Fruit fly (Drosophila melanogaster) whole organism, embryonic: Measurements from ENCODE around the gene Or92a.

ENCODE experiments used
- Antp ChIP-seq: fragments of 200-800 bp; sonication (Bioruptor generic); optimal IDR thresholded peaks from 3 replicates; lab custom pipeline; 2016; ENCODE audit warnings: missing biosample characterization, missing genetic modification characterization
- CG1024 ChIP-seq: fragments of 200-800 bp; sonication (Bioruptor generic); IDR thresholded peaks from 2 replicates; pipeline ENCODE4 v1.3.6; 2022; ENCODE audit warnings: missing biosample characterization, missing genetic modification characterization
- CG10565 ChIP-seq: fragments of 200-800 bp; sonication (Bioruptor generic); optimal IDR thresholded peaks from 3 replicates; lab custom pipeline; 2016; ENCODE audit warnings: missing biosample characterization, mild to moderate bottlenecking, missing genetic modification characterization
- CG11085 ChIP-seq: fragments of 200-800 bp; sonication (Bioruptor generic); IDR thresholded peaks from 2 replicates; pipeline ENCODE4 v1.3.6; 2022; ENCODE audit warnings: missing biosample characterization, missing genetic modification characterization
- CG11723 ChIP-seq: fragments of 200-800 bp; sonication (Bioruptor generic); optimal IDR thresholded peaks from 2 replicates; lab custom pipeline; 2017; ENCODE audit warnings: missing biosample characterization, mild to moderate bottlenecking, missing genetic modification characterization
- CG13894 ChIP-seq: fragments of 200-800 bp; sonication (Bioruptor generic); optimal IDR thresholded peaks from 3 replicates; lab custom pipeline; 2018; ENCODE audit warnings: missing biosample characterization, mild to moderate bottlenecking, missing genetic modification characterization, moderate library complexity
- CG15696 ChIP-seq: fragments of 200-800 bp; sonication (Bioruptor generic); optimal IDR thresholded peaks from 2 replicates; lab custom pipeline; 2019; ENCODE audit warnings: missing biosample characterization, mild to moderate bottlenecking, missing genetic modification characterization, moderate library complexity
- CG1603 ChIP-seq: fragments of 200-800 bp; sonication (Bioruptor generic); optimal IDR thresholded peaks from 2 replicates; lab custom pipeline; 2019; ENCODE audit warnings: missing biosample characterization, mild to moderate bottlenecking, missing genetic modification characterization, moderate library complexity
- CG17186 ChIP-seq: fragments of 200-800 bp; sonication (Bioruptor generic); optimal IDR thresholded peaks from 3 replicates; lab custom pipeline; 2017; ENCODE audit warnings: missing biosample characterization, missing genetic modification reagents, missing genetic modification characterization
- CG1832 ChIP-seq: fragments of 200-800 bp; sonication (Bioruptor generic); optimal IDR thresholded peaks from 2 replicates; lab custom pipeline; 2017; ENCODE audit warnings: missing biosample characterization, mild to moderate bottlenecking, missing genetic modification characterization, inconsistent platforms
- CG4820 ChIP-seq: fragments of 200-800 bp; sonication (Bioruptor generic); optimal IDR thresholded peaks from 3 replicates; lab custom pipeline; 2016; ENCODE audit warnings: missing biosample characterization, missing genetic modification characterization
- CG6791 ChIP-seq: fragments of 200-800 bp; sonication (Bioruptor generic); IDR thresholded peaks from 3 replicates; pipeline ENCODE4 v1.3.6; 2022; ENCODE audit warnings: missing biosample characterization, missing genetic modification characterization; ENCODE audit not compliant: partially characterized antibody
- CG9876 ChIP-seq: fragments of 200-800 bp; sonication (Bioruptor generic); optimal IDR thresholded peaks from 2 replicates; lab custom pipeline; 2016; ENCODE audit warnings: missing biosample characterization, missing genetic modification characterization
- Camta ChIP-seq: fragments of 200-800 bp; sonication (Bioruptor generic); optimal IDR thresholded peaks from 2 replicates; lab custom pipeline; 2016; ENCODE audit warnings: missing biosample characterization, missing genetic modification characterization
- Dbx ChIP-seq: fragments of 200-800 bp; sonication (Bioruptor generic); IDR thresholded peaks from 3 replicates; pipeline ENCODE4 v1.3.6; 2022; ENCODE audit warnings: missing biosample characterization, missing genetic modification characterization
- Ets65A ChIP-seq: fragments of 200-800 bp; sonication (Bioruptor generic); peaks from one replicate; lab custom pipeline; 2016; ENCODE audit warnings: missing biosample characterization, missing genetic modification characterization
- Fer2 ChIP-seq: fragments of 200-800 bp; sonication (Bioruptor generic); optimal IDR thresholded peaks from 2 replicates; lab custom pipeline; 2018; ENCODE audit warnings: missing biosample characterization, mild to moderate bottlenecking, missing genetic modification characterization, moderate library complexity
- H15 ChIP-seq: fragments of 200-800 bp; sonication (Bioruptor generic); IDR thresholded peaks from 3 replicates; pipeline ENCODE4 v1.3.6; 2022; ENCODE audit warnings: missing biosample characterization, missing genetic modification characterization
- Hr39 ChIP-seq: fragments of >200 bp; optimal IDR thresholded peaks from 2 replicates; lab custom pipeline; 2017
- Hsf ChIP-seq: fragments of 200-800 bp; sonication (Bioruptor generic); optimal IDR thresholded peaks from 3 replicates; lab custom pipeline; 2016; ENCODE audit warnings: missing biosample characterization, missing genetic modification characterization
- Opbp ChIP-seq: fragments of 200-800 bp; sonication (Bioruptor generic); IDR thresholded peaks from 3 replicates; pipeline ENCODE4 v1.3.6; 2022; ENCODE audit warnings: missing biosample characterization, missing genetic modification characterization; ENCODE audit not compliant: partially characterized antibody
- PHDP ChIP-seq: fragments of 200-800 bp; sonication (Bioruptor generic); optimal IDR thresholded peaks from 3 replicates; lab custom pipeline; 2018; ENCODE audit warnings: missing biosample characterization, mild to moderate bottlenecking, missing genetic modification characterization, moderate library complexity
- Sin3A ChIP-seq: fragments of >200 bp; optimal IDR thresholded peaks from 2 replicates; lab custom pipeline; 2018
- abd-A ChIP-seq: fragments of 200-800 bp; sonication (Bioruptor generic); optimal IDR thresholded peaks from 3 replicates; lab custom pipeline; 2019; ENCODE audit warnings: missing biosample characterization, mild to moderate bottlenecking, missing genetic modification characterization, moderate library complexity
- amos ChIP-seq: fragments of 200-800 bp; sonication (Bioruptor generic); IDR thresholded peaks from 2 replicates; pipeline ENCODE4 v1.3.6; 2022; ENCODE audit warnings: missing biosample characterization, missing genetic modification characterization; ENCODE audit not compliant: partially characterized antibody
- cad ChIP-seq: fragments of >200 bp; optimal IDR thresholded peaks from 2 replicates; lab custom pipeline; 2017; ENCODE audit warnings: missing biosample characterization, missing genetic modification characterization
- caup ChIP-seq: fragments of 200-800 bp; sonication (Bioruptor generic); optimal IDR thresholded peaks from 3 replicates; lab custom pipeline; 2017; ENCODE audit warnings: missing biosample characterization, mild to moderate bottlenecking, missing genetic modification characterization, moderate library complexity; ENCODE audit not compliant: severe bottlenecking
- chinmo ChIP-seq: fragments of 200-800 bp; sonication (Bioruptor generic); IDR thresholded peaks from 4 replicates; pipeline ENCODE4 v1.3.6; 2022; ENCODE audit warnings: missing biosample characterization, missing genetic modification characterization; ENCODE audit not compliant: partially characterized antibody
- grn ChIP-seq: fragments of 200-800 bp; sonication (Bioruptor generic); optimal IDR thresholded peaks from 3 replicates; lab custom pipeline; 2017; ENCODE audit warnings: missing biosample characterization, missing genetic modification characterization
- ken ChIP-seq: fragments of 200-800 bp; sonication (Bioruptor generic); IDR thresholded peaks from 3 replicates; pipeline ENCODE4 v1.3.6; 2022; ENCODE audit warnings: missing biosample characterization, missing genetic modification characterization
- kni ChIP-seq: fragments of 200-800 bp; sonication (Bioruptor generic); optimal IDR thresholded peaks from 3 replicates; lab custom pipeline; 2017; ENCODE audit warnings: mild to moderate bottlenecking, missing biosample characterization, missing genetic modification reagents, missing genetic modification characterization
- luna ChIP-seq: fragments of 200-800 bp; sonication (Bioruptor generic); optimal IDR thresholded peaks from 2 replicates; lab custom pipeline; 2016; ENCODE audit warnings: missing biosample characterization, missing genetic modification characterization
- pita ChIP-seq: fragments of 200-800 bp; sonication (Bioruptor generic); optimal IDR thresholded peaks from 2 replicates; lab custom pipeline; 2017; ENCODE audit warnings: missing biosample characterization, mild to moderate bottlenecking, missing genetic modification characterization
- pzg ChIP-seq: fragments of 200-800 bp; sonication (Bioruptor generic); optimal IDR thresholded peaks from 3 replicates; lab custom pipeline; 2018; ENCODE audit warnings: missing biosample characterization, mild to moderate bottlenecking, missing genetic modification characterization, moderate library complexity
- ro ChIP-seq: fragments of 200-800 bp; sonication (Bioruptor generic); IDR thresholded peaks from 2 replicates; pipeline ENCODE4 v1.3.6; 2022; ENCODE audit warnings: missing biosample characterization, missing genetic modification characterization
- row ChIP-seq: fragments of 200-800 bp; sonication (Bioruptor generic); IDR thresholded peaks from 3 replicates; pipeline ENCODE4 v1.3.6; 2022; ENCODE audit warnings: missing biosample characterization, missing genetic modification characterization
- shn ChIP-seq: fragments of 200-800 bp; sonication (Bioruptor generic); optimal IDR thresholded peaks from 3 replicates; lab custom pipeline; 2016; ENCODE audit warnings: missing biosample characterization, missing genetic modification characterization
- sima ChIP-seq: fragments of 200-800 bp; sonication (Bioruptor generic); optimal IDR thresholded peaks from 2 replicates; lab custom pipeline; 2016; ENCODE audit warnings: missing biosample characterization, missing genetic modification characterization
- tgo ChIP-seq: fragments of 200-800 bp; sonication (Bioruptor generic); IDR thresholded peaks from 3 replicates; pipeline ENCODE4 v1.3.6; 2022; ENCODE audit warnings: missing biosample characterization, missing genetic modification characterization
- tna ChIP-seq: fragments of 200-800 bp; sonication (Bioruptor generic); IDR thresholded peaks from 2 replicates; pipeline ENCODE4 v1.3.6; 2022; ENCODE audit warnings: missing biosample characterization, missing genetic modification characterization; ENCODE audit not compliant: partially characterized antibody
- trem ChIP-seq: fragments of 200-800 bp; optimal IDR thresholded peaks from 3 replicates; lab custom pipeline; 2019; ENCODE audit warnings: missing biosample characterization, mild to moderate bottlenecking, missing genetic modification characterization, moderate library complexity
- unc-4 ChIP-seq: fragments of 200-800 bp; sonication (Bioruptor generic); IDR thresholded peaks from 2 replicates; pipeline ENCODE4 v1.3.6; 2022; ENCODE audit warnings: missing biosample characterization, missing genetic modification characterization; ENCODE audit not compliant: partially characterized antibody

Gene Or92a

DNA sequence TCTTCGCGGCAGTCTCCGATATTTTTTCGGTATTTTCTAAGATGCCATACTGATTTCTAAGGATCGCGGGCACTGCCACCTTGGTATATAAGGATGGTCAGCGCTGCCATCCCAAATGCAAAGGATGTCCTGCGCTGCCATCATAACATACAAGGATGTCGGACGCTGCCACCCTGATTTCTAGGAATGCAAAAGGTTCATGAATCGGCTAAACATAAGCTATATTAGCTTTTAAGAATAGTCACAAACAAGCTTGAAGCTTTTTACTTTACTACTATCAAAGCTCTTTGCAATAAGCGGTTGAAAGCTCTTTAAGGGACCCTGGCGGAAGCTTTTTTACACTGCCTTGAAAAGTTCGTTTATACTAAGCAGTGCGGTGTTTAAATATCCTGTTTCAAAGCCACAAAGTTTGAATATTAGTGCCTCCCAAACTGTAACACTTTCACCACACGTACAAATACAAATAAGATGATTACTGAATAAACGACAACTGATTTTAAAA is 40.3 kb upstream of the Or92a start (continued):
- TF ChIP-seq CG15696 (tag; lab: Kevin White, UChicago) (no peak), caup (GFP tag; lab: Kevin White, UChicago) (no peak), Dbx (GFP tag; lab: Robert Waterston, UW) (no peak), luna (GFP tag; lab: Kevin White, UChicago) (no peak), CG1603 (tag; lab: Kevin White, UChicago) (no peak), pzg (peak; percentile 25), Antp (GFP tag; lab: Kevin White, UChicago) (no peak), PHDP (tag; lab: Kevin White, UChicago) (no peak), CG6791 (GFP tag; lab: Robert Waterston, UW) (no peak), CG10565 (GFP tag; lab: Kevin White, UChicago) (no peak), amos (GFP tag; lab: Robert Waterston, UW) (peak; percentile 6; the same call in 1 of the 2 replicates), CG11723 (GFP tag; lab: Kevin White, UChicago) (no peak), tgo (GFP tag; lab: Robert Waterston, UW) (no peak), sima (no peak), ro (GFP tag; lab: Robert Waterston, UW) (no peak), CG9876 (no peak)
- TF ChIP-seq, all 482 proteins: peak for 12

DNA sequence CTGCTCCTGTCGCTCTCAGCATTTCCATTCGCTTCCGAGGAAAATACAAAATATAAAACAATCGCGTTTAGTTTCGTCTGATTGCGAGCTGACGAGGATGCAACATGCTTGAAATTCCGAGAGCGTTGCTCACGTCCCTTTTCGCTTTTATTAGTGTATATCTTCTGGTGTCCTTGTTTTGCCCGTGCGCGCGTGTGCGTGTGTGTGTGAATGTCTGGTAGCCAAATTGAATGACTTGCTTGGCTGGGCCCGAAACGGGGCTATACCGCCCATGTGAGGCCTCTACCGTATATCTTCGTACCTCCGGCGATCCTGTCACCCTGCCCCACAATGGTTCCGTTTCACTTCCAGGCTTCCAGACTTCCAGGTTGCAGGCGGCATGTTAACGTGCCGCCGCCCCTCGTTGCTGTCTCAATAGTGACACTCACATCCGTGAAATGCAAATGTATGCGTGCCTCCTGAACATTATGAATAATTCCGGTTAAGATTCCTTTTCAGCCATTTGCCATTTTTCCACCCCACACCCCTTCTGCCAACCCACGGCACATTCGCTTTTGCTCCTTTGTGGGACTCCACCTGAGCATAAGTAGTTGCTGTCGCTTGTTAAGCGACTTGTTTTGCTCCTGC is 31.7 kb upstream of the Or92a start:
- TF ChIP-seq CG11085 (no peak), Hr39 (lab: Kevin White, UChicago) (peak; percentile 95), abd-A (tag; lab: Kevin White, UChicago) (peak; percentile 36), CG1832 (GFP tag; lab: Kevin White, UChicago) (no peak), Sin3A (lab: Kevin White, UChicago) (no peak), CG17186 (no peak), CG1024 (GFP tag; lab: Robert Waterston, UW) (no peak), shn (GFP tag; lab: Kevin White, UChicago) (no peak), tna (GFP tag; lab: Robert Waterston, UW) (no peak), chinmo (GFP tag; lab: Robert Waterston, UW) (0 out of 4 replicates have a peak, but pooled peaks have one; percentile 13), H15 (GFP tag; lab: Robert Waterston, UW) (no peak), Opbp (no peak), CG4820 (GFP tag; lab: Kevin White, UChicago) (no peak), kni (GFP tag; lab: Kevin White, UChicago) (no peak), Camta (GFP tag; lab: Kevin White, UChicago) (no peak), cad (no peak), Ets65A (GFP tag; lab: Kevin White, UChicago) (peak; percentile 68), grn (GFP tag; lab: Kevin White, UChicago) (no peak), CG13894 (peak; percentile 15), row (GFP tag; lab: Robert Waterston, UW) (no peak), pita (GFP tag; lab: Kevin White, UChicago) (no peak), Fer2 (tag; lab: Kevin White, UChicago) (no peak), Hsf (no peak), trem (tag; lab: Kevin White, UChicago) (no peak), unc-4 (GFP tag; lab: Robert Waterston, UW) (no peak), ken (GFP tag; lab: Robert Waterston, UW) (no peak)
